Worm (Caenorhabditis elegans): ENCODE results near the gene slc-17.2.

The slc-17.2 gene

ce11 chrIII:9393114-9393780 lies 3.3 kb upstream of the slc-17.2 start, which contains the start of the genes gpr-2 and rgr-1:
Gene gpr-2 (minus strand): TSS chrIII:9393164.
Gene rgr-1 (plus strand): TSS chrIII:9393730.
- no peak for TF ChIP-seq unc-39 (tag; optimal IDR thresholded peaks at IDR 0.05)
- TF ChIP-seq ztf-1 (GFP tag; conservative IDR thresholded peaks at IDR 0.05): no peak
- peak; percentile 32 for TF ChIP-seq nhr-129 (tag; optimal IDR thresholded peaks at IDR 0.05)
- no peak for TF ChIP-seq egl-27 (tag; optimal IDR thresholded peaks at IDR 0.05)
- no peak for TF ChIP-seq skn-1 (tag; optimal IDR thresholded peaks at IDR 0.05)
- TF ChIP-seq blmp-1 (tag; optimal IDR thresholded peaks at IDR 0.05; ENCODE audit: insufficient read depth): no peak
- no peak for TF ChIP-seq crh-2 (tag; optimal IDR thresholded peaks at IDR 0.05)
- TF ChIP-seq lin-11 (tag; optimal IDR thresholded peaks at IDR 0.05): peak; percentile 12
- no peak for TF ChIP-seq elt-3 (tag; optimal IDR thresholded peaks at IDR 0.05)
- no peak for TF ChIP-seq ceh-82 (tag; optimal IDR thresholded peaks at IDR 0.05)
- no peak for TF ChIP-seq alr-1 (tag; optimal IDR thresholded peaks at IDR 0.05)
- TF ChIP-seq lin-13 (GFP tag; optimal IDR thresholded peaks at IDR 0.05): peak; percentile 11
- TF ChIP-seq lin-39 (tag; optimal IDR thresholded peaks at IDR 0.05): no peak
- peak; percentile 52 for TF ChIP-seq unc-55 (GFP tag; optimal IDR thresholded peaks at IDR 0.05)
- no peak for TF ChIP-seq Y55F3AM.14 (GFP tag; optimal IDR thresholded peaks at IDR 0.05)
- no peak for TF ChIP-seq mbf-1 (tag; optimal IDR thresholded peaks at IDR 0.05)
- TF ChIP-seq nhr-23 (tag; optimal IDR thresholded peaks at IDR 0.05): no peak
- no peak for TF ChIP-seq nhr-12 (tag; optimal IDR thresholded peaks at IDR 0.05)
- no peak for TF ChIP-seq mab-5 (tag; optimal IDR thresholded peaks at IDR 0.05)
- TF ChIP-seq mdl-1 (tag; optimal IDR thresholded peaks at IDR 0.05): no peak
- no peak for TF ChIP-seq peb-1 (tag; optimal IDR thresholded peaks at IDR 0.05)
- no peak for TF ChIP-seq sem-4 (tag; optimal IDR thresholded peaks at IDR 0.05)
- no peak for TF ChIP-seq snpc-4 (tag; optimal IDR thresholded peaks at IDR 0.05)
- no peak for TF ChIP-seq ztf-11 (tag; optimal IDR thresholded peaks at IDR 0.05)
- no peak for TF ChIP-seq elt-1 (tag; optimal IDR thresholded peaks at IDR 0.05)
- peak; percentile 82 for TF ChIP-seq gmeb-1 (tag; optimal IDR thresholded peaks at IDR 0.05)
- TF ChIP-seq sma-3 (GFP tag; optimal IDR thresholded peaks at IDR 0.05): no peak
- TF ChIP-seq ZK546.5 (tag; optimal IDR thresholded peaks at IDR 0.05): no peak
- no peak for TF ChIP-seq F13H6.1 (tag; optimal IDR thresholded peaks at IDR 0.05)
- no peak for TF ChIP-seq zag-1 (tag; optimal IDR thresholded peaks at IDR 0.05)
- peak in 1 of 2 experiments; percentile 33 for TF ChIP-seq lsy-2 (tag; optimal IDR thresholded peaks at IDR 0.05)
- no peak for TF ChIP-seq unc-62 (GFP tag; optimal IDR thresholded peaks at IDR 0.05)
- TF ChIP-seq aly-2 (tag; optimal IDR thresholded peaks at IDR 0.05): no peak
- TF ChIP-seq nhr-10 (tag; optimal IDR thresholded peaks at IDR 0.05): no peak
- no peak for TF ChIP-seq ztf-4 (tag; optimal IDR thresholded peaks at IDR 0.05)
- no peak for TF ChIP-seq nhr-25 (tag; optimal IDR thresholded peaks at IDR 0.05)
- TF ChIP-seq sma-9 (GFP tag; optimal IDR thresholded peaks at IDR 0.05): no peak
- no peak for TF ChIP-seq sma-9 (tag; optimal IDR thresholded peaks at IDR 0.05)
- TF ChIP-seq nhr-237 (tag; optimal IDR thresholded peaks at IDR 0.05): no peak
- no peak for TF ChIP-seq nhr-77 (tag; optimal IDR thresholded peaks at IDR 0.05)
- no peak for TF ChIP-seq ama-1 (optimal IDR thresholded peaks at IDR 0.05)
- no peak for TF ChIP-seq C34F6.9 (tag; optimal IDR thresholded peaks at IDR 0.05)
- TF ChIP-seq nhr-21 (tag; optimal IDR thresholded peaks at IDR 0.05): no peak
- TF ChIP-seq ceh-16 (tag; optimal IDR thresholded peaks at IDR 0.05): no peak
- no peak for TF ChIP-seq dmd-4 (tag; optimal IDR thresholded peaks at IDR 0.05)
- TF ChIP-seq nhr-6 (tag; optimal IDR thresholded peaks at IDR 0.05): no peak
- no peak for TF ChIP-seq R02D3.7 (tag; optimal IDR thresholded peaks at IDR 0.05)

ce11 chrIII:9390924-9391323 lies 1.0 kb upstream of the slc-17.2 start:
- TF ChIP-seq mdl-1 (tag; optimal IDR thresholded peaks at IDR 0.05): peak; percentile 22 to 67
- no peak for TF ChIP-seq fos-1 (tag; optimal IDR thresholded peaks at IDR 0.05)
- TF ChIP-seq crh-2 (tag; optimal IDR thresholded peaks at IDR 0.05): peak; percentile 12
- peak; percentile 14 for TF ChIP-seq unc-55 (GFP tag; optimal IDR thresholded peaks at IDR 0.05)
- TF ChIP-seq lsy-2 (tag; optimal IDR thresholded peaks at IDR 0.05): peak in 1 of 2 experiments; percentile 58
- peak; percentile 38 for TF ChIP-seq nhr-129 (tag; optimal IDR thresholded peaks at IDR 0.05)
- no peak for TF ChIP-seq lin-13 (GFP tag; optimal IDR thresholded peaks at IDR 0.05)
- TF ChIP-seq sma-9 (GFP tag; optimal IDR thresholded peaks at IDR 0.05): peak; percentile 1
- no peak for TF ChIP-seq sma-9 (tag; optimal IDR thresholded peaks at IDR 0.05)

Data from whole organism, L2 larva.